Fruit fly (Drosophila melanogaster) whole organism, embryonic: ENCODE measurements around the gene LysRS.

ENCODE experiments used
- Abd-B ChIP-seq: fragments of 200-800 bp; sonication (Bioruptor generic); optimal IDR thresholded peaks from 2 replicates; lab custom pipeline; 2018; ENCODE audit warnings: missing biosample characterization, mild to moderate bottlenecking, missing genetic modification characterization, moderate library complexity
- BEAF-32 ChIP-seq: fragments of 200-800 bp; sonication (Bioruptor generic); optimal IDR thresholded peaks from 3 replicates; lab custom pipeline; 2017; ENCODE audit warnings: missing biosample characterization, missing genetic modification characterization, mild to moderate bottlenecking, moderate library complexity, missing genetic modification reagents
- Blimp-1 ChIP-seq: fragments of 200-800 bp; sonication (Bioruptor generic); optimal IDR thresholded peaks from 3 replicates; lab custom pipeline; 2018; ENCODE audit warnings: missing biosample characterization, missing genetic modification characterization, mild to moderate bottlenecking, moderate library complexity, missing genetic modification reagents
- CG10274 ChIP-seq: fragments of 200-800 bp; sonication (Bioruptor generic); optimal IDR thresholded peaks from 3 replicates; lab custom pipeline; 2017; ENCODE audit warnings: missing biosample characterization, mild to moderate bottlenecking, missing genetic modification characterization
- CG10431 ChIP-seq: fragments of 200-800 bp; sonication (Bioruptor generic); optimal IDR thresholded peaks from 3 replicates; lab custom pipeline; 2018; ENCODE audit warnings: missing biosample characterization, mild to moderate bottlenecking, missing genetic modification characterization
- CG11723 ChIP-seq: fragments of 200-800 bp; sonication (Bioruptor generic); optimal IDR thresholded peaks from 2 replicates; lab custom pipeline; 2017; ENCODE audit warnings: missing biosample characterization, mild to moderate bottlenecking, missing genetic modification characterization
- CG12104 ChIP-seq: fragments of 200-800 bp; sonication (Bioruptor generic); optimal IDR thresholded peaks from 3 replicates; lab custom pipeline; 2016; ENCODE audit warnings: missing biosample characterization, missing genetic modification characterization
- CG12236 ChIP-seq: fragments of 200-800 bp; sonication (Bioruptor generic); optimal IDR thresholded peaks from 2 replicates; lab custom pipeline; 2016; ENCODE audit warnings: missing biosample characterization, missing genetic modification characterization
- CG13287 ChIP-seq: fragments of 200-800 bp; sonication (Bioruptor generic); IDR thresholded peaks from 2 replicates; pipeline ENCODE4 v1.3.6; 2022; ENCODE audit warnings: missing biosample characterization, missing genetic modification characterization; ENCODE audit not compliant: partially characterized antibody
- CG14050 ChIP-seq: fragments of 200-800 bp; sonication (Bioruptor generic); IDR thresholded peaks from 3 replicates; pipeline ENCODE4 v1.3.6; 2022; ENCODE audit warnings: missing biosample characterization, missing genetic modification characterization
- CG14667 ChIP-seq: fragments of 200-800 bp; sonication (Bioruptor generic); IDR thresholded peaks from 2 replicates; pipeline ENCODE4 v1.3.6; 2022; ENCODE audit warnings: missing biosample characterization, missing genetic modification characterization
- CG1603 ChIP-seq: fragments of 200-800 bp; sonication (Bioruptor generic); optimal IDR thresholded peaks from 2 replicates; lab custom pipeline; 2019; ENCODE audit warnings: missing biosample characterization, mild to moderate bottlenecking, missing genetic modification characterization, moderate library complexity
- CG18599 ChIP-seq: fragments of 200-800 bp; sonication (Bioruptor generic); optimal IDR thresholded peaks from 3 replicates; lab custom pipeline; 2017; ENCODE audit warnings: missing biosample characterization, missing genetic modification characterization, mild to moderate bottlenecking, moderate library complexity, missing genetic modification reagents
- CG2712 ChIP-seq: fragments of 200-800 bp; optimal IDR thresholded peaks from 3 replicates; lab custom pipeline; 2019; ENCODE audit warnings: missing biosample characterization, mild to moderate bottlenecking, missing genetic modification characterization, moderate library complexity
- CG30403 ChIP-seq: fragments of 200-800 bp; sonication (Bioruptor generic); optimal IDR thresholded peaks from 3 replicates; lab custom pipeline; 2016; ENCODE audit warnings: missing biosample characterization, missing genetic modification characterization
- CG31224 ChIP-seq: fragments of 200-800 bp; sonication (Bioruptor generic); IDR thresholded peaks from 2 replicates; pipeline ENCODE4 v1.3.6; 2022; ENCODE audit warnings: missing biosample characterization, missing genetic modification characterization
- CG31365 ChIP-seq: fragments of 200-800 bp; sonication (Bioruptor generic); optimal IDR thresholded peaks from 2 replicates; lab custom pipeline; 2018; ENCODE audit warnings: missing biosample characterization, mild to moderate bottlenecking, missing genetic modification characterization
- CG3281 ChIP-seq: fragments of 200-800 bp; sonication (Bioruptor generic); optimal IDR thresholded peaks from 3 replicates; lab custom pipeline; 2017; ENCODE audit warnings: missing biosample characterization, mild to moderate bottlenecking, missing genetic modification characterization
- CG3726 ChIP-seq: fragments of 200-800 bp; sonication (Bioruptor generic); IDR thresholded peaks from 3 replicates; pipeline ENCODE4, ENCODE4 v1.3.6; 2022; ENCODE audit warnings: missing biosample characterization, missing genetic modification characterization
- CG42726 ChIP-seq: fragments of 200-800 bp; sonication (Bioruptor generic); IDR thresholded peaks from 2 replicates; pipeline ENCODE4 v1.3.6; 2022; ENCODE audit warnings: missing biosample characterization, missing genetic modification characterization; ENCODE audit not compliant: partially characterized antibody
- CG6683 ChIP-seq: fragments of 200-800 bp; sonication (Bioruptor generic); optimal IDR thresholded peaks from 2 replicates; lab custom pipeline; 2017; ENCODE audit warnings: missing biosample characterization, mild to moderate bottlenecking, missing genetic modification characterization, missing genetic modification reagents
- CG7963 ChIP-seq: fragments of 200-800 bp; sonication (Bioruptor generic); IDR thresholded peaks from 3 replicates; pipeline ENCODE4 v1.3.6; 2022; ENCODE audit warnings: missing biosample characterization, missing genetic modification characterization; ENCODE audit not compliant: partially characterized antibody
- CG8290 ChIP-seq, 3 experiments: fragments of 200-800 bp; sonication (Bioruptor generic); optimal IDR thresholded peaks; 2 replicates each; lab custom pipeline; 2016 to 2019; ENCODE audit warnings: missing biosample characterization in 3 of 3, missing genetic modification characterization in 3 of 3, mild to moderate bottlenecking in 2 of 3, moderate library complexity in 1 of 3
- CG9876 ChIP-seq: fragments of 200-800 bp; sonication (Bioruptor generic); optimal IDR thresholded peaks from 2 replicates; lab custom pipeline; 2016; ENCODE audit warnings: missing biosample characterization, missing genetic modification characterization
- CTCF ChIP-seq: fragments of 200-800 bp; sonication (Bioruptor generic); optimal IDR thresholded peaks from 2 replicates; lab custom pipeline; 2017; ENCODE audit warnings: missing biosample characterization, mild to moderate bottlenecking, missing genetic modification characterization, moderate library complexity
- Elba2 ChIP-seq: fragments of 200-800 bp; sonication (Bioruptor generic); optimal IDR thresholded peaks from 3 replicates; lab custom pipeline; 2016; ENCODE audit warnings: missing biosample characterization, missing genetic modification characterization
- H15 ChIP-seq: fragments of 200-800 bp; sonication (Bioruptor generic); IDR thresholded peaks from 3 replicates; pipeline ENCODE4 v1.3.6; 2022; ENCODE audit warnings: missing biosample characterization, missing genetic modification characterization
- HmgZ ChIP-seq: fragments of 200-800 bp; sonication (Bioruptor generic); optimal IDR thresholded peaks from 2 replicates; lab custom pipeline; 2018; ENCODE audit warnings: missing biosample characterization, mild to moderate bottlenecking, missing genetic modification characterization
- Hr78 ChIP-seq, 2 experiments: fragments of 200-800 bp in 1 of 2; fragments of >200 bp in 1 of 2; sonication (Bioruptor generic) in 1 of 2; optimal IDR thresholded peaks; 2 replicates each; lab custom pipeline; 2017 to 2019; ENCODE audit warnings: missing biosample characterization in 2 of 2, missing genetic modification characterization in 2 of 2, mild to moderate bottlenecking in 1 of 2, moderate library complexity in 1 of 2
- Lhr ChIP-seq: fragments of 200-800 bp; sonication (Bioruptor generic); optimal IDR thresholded peaks from 3 replicates; lab custom pipeline; 2017; ENCODE audit warnings: mild to moderate bottlenecking, missing biosample characterization, missing genetic modification reagents, missing genetic modification characterization
- Med ChIP-seq: fragments of 200-800 bp; sonication (Bioruptor generic); peaks from one replicate; lab custom pipeline; 2016; ENCODE audit warnings: missing biosample characterization, missing genetic modification characterization, mild to moderate bottlenecking, inconsistent platforms, moderate library complexity
- Nf-YA ChIP-seq: fragments of 200-800 bp; sonication (Bioruptor generic); IDR thresholded peaks from 2 replicates; pipeline ENCODE4 v1.3.6; 2022; ENCODE audit warnings: missing biosample characterization, missing genetic modification characterization
- Poxn ChIP-seq: fragments of 200-800 bp; sonication (Bioruptor generic); IDR thresholded peaks from 2 replicates; pipeline ENCODE4 v1.3.6; 2022; ENCODE audit warnings: missing biosample characterization, missing genetic modification characterization
- Ravus ChIP-seq: fragments of 200-800 bp; sonication (Bioruptor generic); IDR thresholded peaks from 2 replicates; pipeline ENCODE4 v1.3.6; 2022; ENCODE audit warnings: missing biosample characterization, missing genetic modification characterization
- Sin3A ChIP-seq: fragments of >200 bp; optimal IDR thresholded peaks from 2 replicates; lab custom pipeline; 2018
- Sry-δ ChIP-seq: fragments of 200-800 bp; sonication (Bioruptor generic); optimal IDR thresholded peaks from 2 replicates; lab custom pipeline; 2016; ENCODE audit warnings: missing biosample characterization, missing genetic modification characterization
- ap ChIP-seq: fragments of 200-800 bp; sonication (Bioruptor generic); IDR thresholded peaks from 2 replicates; pipeline ENCODE4 v1.3.6; 2022; ENCODE audit warnings: missing biosample characterization, missing genetic modification characterization
- bigmax ChIP-seq: fragments of 200-800 bp; sonication (Bioruptor generic); optimal IDR thresholded peaks from 2 replicates; lab custom pipeline; 2018; ENCODE audit warnings: missing biosample characterization, mild to moderate bottlenecking, missing genetic modification characterization
- croc ChIP-seq: fragments of 200-800 bp; sonication (Bioruptor generic); conservative IDR thresholded peaks from 3 replicates; pipeline ENCODE4 v1.3.6; 2022; ENCODE audit warnings: missing biosample characterization, missing genetic modification characterization
- dan ChIP-seq: fragments of 200-800 bp; sonication (Bioruptor generic); IDR thresholded peaks from 2 replicates; pipeline ENCODE4 v1.3.6; 2022; ENCODE audit warnings: missing biosample characterization, missing genetic modification characterization
- eyg ChIP-seq: fragments of 200-800 bp; sonication (Bioruptor generic); optimal IDR thresholded peaks from 3 replicates; lab custom pipeline; 2016; ENCODE audit warnings: missing biosample characterization, missing genetic modification characterization
- fu2 ChIP-seq: fragments of 200-800 bp; sonication (Bioruptor generic); optimal IDR thresholded peaks from 2 replicates; lab custom pipeline; 2016; ENCODE audit warnings: missing biosample characterization, missing genetic modification characterization
- insv ChIP-seq, 2 experiments: fragments of 200-800 bp; sonication (Bioruptor generic); optimal IDR thresholded peaks; 3 replicates each; lab custom pipeline; 2016 to 2018; ENCODE audit warnings: missing biosample characterization in 2 of 2, missing genetic modification characterization in 2 of 2
- ken ChIP-seq: fragments of 200-800 bp; sonication (Bioruptor generic); IDR thresholded peaks from 3 replicates; pipeline ENCODE4 v1.3.6; 2022; ENCODE audit warnings: missing biosample characterization, missing genetic modification characterization
- nerfin-1 ChIP-seq: fragments of 200-800 bp; sonication (Bioruptor generic); optimal IDR thresholded peaks from 3 replicates; lab custom pipeline; 2019; ENCODE audit warnings: missing biosample characterization, mild to moderate bottlenecking, missing genetic modification characterization, moderate library complexity
- ssp ChIP-seq: fragments of 200-800 bp; sonication (Bioruptor generic); IDR thresholded peaks from 2 replicates; pipeline ENCODE4 v1.3.6; 2022; ENCODE audit warnings: missing biosample characterization, missing genetic modification characterization
- tgo ChIP-seq: fragments of 200-800 bp; sonication (Bioruptor generic); IDR thresholded peaks from 3 replicates; pipeline ENCODE4 v1.3.6; 2022; ENCODE audit warnings: missing biosample characterization, missing genetic modification characterization
- vfl ChIP-seq: fragments of 200-800 bp; sonication (Bioruptor generic); optimal IDR thresholded peaks from 2 replicates; lab custom pipeline; 2016; ENCODE audit warnings: missing biosample characterization, missing genetic modification characterization
- z ChIP-seq: fragments of 200-800 bp; sonication (Bioruptor generic); IDR thresholded peaks from 3 replicates; pipeline ENCODE4 v1.3.6; 2022; ENCODE audit warnings: missing biosample characterization, missing genetic modification characterization
- zfh2 ChIP-seq: fragments of 200-800 bp; sonication (Bioruptor generic); optimal IDR thresholded peaks from 2 replicates; lab custom pipeline; 2016; ENCODE audit warnings: missing biosample characterization, missing genetic modification characterization

The LysRS gene

dm6 chrX:9585359-9586002 lies 23.2 kb downstream of the LysRS start, which contains the start of gene Hex-A (continued):
- peak; percentile 96 for TF ChIP-seq CG6683 (GFP tag; lab: Kevin White, UChicago)
- peak; percentile 27 for TF ChIP-seq BEAF-32
- TF ChIP-seq z (GFP tag; lab: Robert Waterston, UW) = peak; percentile 95
- peak; percentile 62 for TF ChIP-seq CTCF (GFP tag; lab: Kevin White, UChicago)
- peak; percentile 91 for TF ChIP-seq CG10431 (GFP tag; lab: Kevin White, UChicago)
- TF ChIP-seq ken (GFP tag; lab: Robert Waterston, UW) = peak; percentile 80
- TF ChIP-seq CG14667 (GFP tag; lab: Robert Waterston, UW) = peak; percentile 75
- TF ChIP-seq CG31365 = peak; percentile 88
- TF ChIP-seq CG13287 (GFP tag; lab: Robert Waterston, UW) = peak; percentile 55
- TF ChIP-seq eyg (GFP tag; lab: Kevin White, UChicago) = peak; percentile 87
- TF ChIP-seq ssp (GFP tag; lab: Robert Waterston, UW) = peak; percentile 70
- TF ChIP-seq nerfin-1 (tag; lab: Kevin White, UChicago) = peak; percentile 97
- peak; percentile 86 for TF ChIP-seq CG14050 (GFP tag; lab: Robert Waterston, UW)
- peak; percentile 82 for TF ChIP-seq CG1603 (tag; lab: Kevin White, UChicago)
- peak; percentile 98 for TF ChIP-seq CG2712 (tag; lab: Kevin White, UChicago)
- TF ChIP-seq CG11723 (GFP tag; lab: Kevin White, UChicago) = peak; percentile 97
- no peak for TF ChIP-seq Sin3A
- TF ChIP-seq Ravus (GFP tag; lab: Robert Waterston, UW) = peak; percentile 60
- TF ChIP-seq insv (GFP tag; optimal IDR thresholded peaks at IDR 0.05; lab: Kevin White, UChicago) = peak; percentile 2 to 84
- TF ChIP-seq Sry-δ (GFP tag; lab: Kevin White, UChicago) = peak; percentile 62
- TF ChIP-seq CG8290 (GFP tag; optimal IDR thresholded peaks at IDR 0.05; lab: Kevin White, UChicago) = peak; percentile 87
- peak; percentile 91 to 95 for TF ChIP-seq CG8290 (tag; optimal IDR thresholded peaks at IDR 0.05; lab: Kevin White, UChicago)
- peak; percentile 85 for TF ChIP-seq Abd-B (GFP tag; lab: Kevin White, UChicago)
- peak; percentile 97 for TF ChIP-seq CG30403
- TF ChIP-seq dan = no peak
- TF ChIP-seq croc = peak; percentile 80
- TF ChIP-seq CG12236 (GFP tag; lab: Kevin White, UChicago) = peak; percentile 90
- peak; percentile 86 for TF ChIP-seq CG10274 (GFP tag; lab: Kevin White, UChicago)
- peak; percentile 92 for TF ChIP-seq zfh2 (GFP tag; lab: Kevin White, UChicago)
- TF ChIP-seq Elba2 (GFP tag; lab: Kevin White, UChicago) = no peak
- TF ChIP-seq Lhr = peak; percentile 90
- TF ChIP-seq CG12104 = peak; percentile 96
- peak; percentile 99 for TF ChIP-seq Med (GFP tag; lab: Kevin White, UChicago)
- TF ChIP-seq bigmax (GFP tag; lab: Kevin White, UChicago) = no peak
- peak; percentile 59 for TF ChIP-seq Poxn (GFP tag; lab: Robert Waterston, UW)
- TF ChIP-seq CG7963 (GFP tag; lab: Robert Waterston, UW) = no peak
- TF ChIP-seq CG42726 (GFP tag; lab: Robert Waterston, UW) = peak; percentile 52; the same call in 1 of the 2 replicates
- TF ChIP-seq CG9876 = peak; percentile 76
- TF ChIP-seq CG3281 (GFP tag; lab: Kevin White, UChicago) = peak; percentile 98
- peak; percentile 83 for TF ChIP-seq ap (GFP tag; lab: Robert Waterston, UW)
- peak; percentile 80; the same call in 2 of the 3 replicates for TF ChIP-seq CG3726 (GFP tag; lab: Robert Waterston, UW)
- TF ChIP-seq Hr78 (GFP tag; optimal IDR thresholded peaks at IDR 0.05; lab: Kevin White, UChicago) = peak in 1 of 2 experiments; percentile 94
- TF ChIP-seq Nf-YA = peak; percentile 77
- peak; percentile 89 for TF ChIP-seq vfl (GFP tag; lab: Kevin White, UChicago)
- TF ChIP-seq HmgZ (tag; lab: Kevin White, UChicago) = peak; percentile 98
- TF ChIP-seq Blimp-1 = peak; percentile 94
- TF ChIP-seq CG31224 = peak; percentile 85
- TF ChIP-seq tgo (GFP tag; lab: Robert Waterston, UW) = peak; percentile 91
- peak; percentile 93 for TF ChIP-seq fu2
- TF ChIP-seq H15 (GFP tag; lab: Robert Waterston, UW) = peak; percentile 70
- peak; percentile 98 for TF ChIP-seq CG18599 (GFP tag; lab: Kevin White, UChicago)
